Worm (Caenorhabditis elegans) whole organism, early embryonic: ENCODE measurements around the gene F16F9.4.

Experiments used
- aly-1 ChIP-seq: sonication (generic microtip); optimal IDR thresholded peaks from 2 replicates; lab custom pipeline; 2016; ENCODE audit warnings: missing genetic modification characterization, missing compliant biosample characterization
- ama-1 ChIP-seq: fragments of 150-350 bp; optimal IDR thresholded peaks from 2 replicates; lab custom pipeline; 2014
- ceh-13 ChIP-seq: fragments of 200-800 bp; sonication (Bioruptor generic); optimal IDR thresholded peaks from 2 replicates; lab custom pipeline; 2018; ENCODE audit warnings: mild to moderate bottlenecking, missing genetic modification characterization, missing compliant biosample characterization
- ceh-36 ChIP-seq: sonication (generic microtip); optimal IDR thresholded peaks from 2 replicates; lab custom pipeline; 2016; ENCODE audit warnings: missing genetic modification characterization, inconsistent platforms, missing compliant biosample characterization
- flt-1 ChIP-seq: fragments of 200-800 bp; sonication (Bioruptor generic); IDR thresholded peaks from 2 replicates; pipeline ENCODE4 v1.3.6; 2022; ENCODE audit warnings: missing genetic modification characterization, missing compliant biosample characterization
- hmbx-1 ChIP-seq: sonication (generic microtip); optimal IDR thresholded peaks from 2 replicates; lab custom pipeline; 2016; ENCODE audit warnings: mild to moderate bottlenecking, missing genetic modification characterization, missing compliant biosample characterization
- hmg-4 ChIP-seq: fragments of 200-800 bp; sonication (Bioruptor generic); optimal IDR thresholded peaks from 2 replicates; lab custom pipeline; 2018; ENCODE audit warnings: mild to moderate bottlenecking, missing genetic modification characterization, missing compliant biosample characterization
- hnd-1 ChIP-seq: sonication (generic microtip); optimal IDR thresholded peaks from 2 replicates; lab custom pipeline; 2016; ENCODE audit warnings: missing genetic modification characterization, missing compliant biosample characterization
- sea-1 ChIP-seq: fragments of 200-800 bp; sonication (Bioruptor generic); conservative IDR thresholded peaks from 2 replicates; pipeline ENCODE4 v1.3.6; 2022; ENCODE audit warnings: missing genetic modification characterization, missing compliant biosample characterization
- tbx-11 ChIP-seq: fragments of 200-800 bp; sonication (Bioruptor generic); IDR thresholded peaks from 2 replicates; pipeline ENCODE4 v1.3.6; 2022; ENCODE audit warnings: missing genetic modification characterization, missing compliant biosample characterization
- tra-4 ChIP-seq: sonication (generic microtip); optimal IDR thresholded peaks from 2 replicates; lab custom pipeline; 2017; ENCODE audit warnings: missing genetic modification characterization, missing compliant biosample characterization

DNA sequence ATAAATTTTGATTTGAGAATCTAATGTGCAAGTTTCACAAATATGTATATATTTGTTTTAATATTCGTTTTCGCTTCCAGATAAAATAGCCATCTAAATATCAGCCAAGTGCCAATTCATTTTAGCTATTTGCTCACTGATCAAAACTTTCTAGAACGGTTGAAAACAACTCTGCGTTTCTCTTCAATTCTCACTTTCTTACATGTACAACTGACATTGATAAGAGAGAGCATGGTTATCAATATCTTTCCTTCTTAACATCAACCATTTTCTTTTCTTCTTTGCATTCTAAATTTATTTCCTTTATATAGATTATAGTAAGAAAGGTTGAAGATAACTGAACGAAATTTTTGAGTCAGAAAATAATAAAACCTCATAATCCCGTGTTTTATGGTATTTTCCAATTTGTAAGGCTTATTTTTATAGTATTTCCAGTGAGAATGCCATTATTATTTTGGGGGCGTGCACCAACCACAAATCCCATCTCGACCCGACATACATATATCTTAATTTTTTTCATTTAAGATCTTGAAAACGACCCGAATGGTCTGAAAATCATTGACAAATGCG is 34.8 kb downstream of the F16F9.4 start, which contains the start of gene F08F1.3:
- TF ChIP-seq ama-1 (lab: Kevin White, UChicago) (no peak), tbx-11 (GFP tag; lab: Robert Waterston, UW) (no peak), ceh-36 (tag; lab: Kevin White, UChicago) (no peak), hmg-4 (GFP tag; lab: Kevin White, UChicago) (no peak), aly-1 (tag; lab: Kevin White, UChicago) (no peak), sea-1 (no peak), ceh-13 (GFP tag; lab: Kevin White, UChicago) (no peak), tra-4 (tag; lab: Kevin White, UChicago) (no peak), flt-1 (GFP tag; lab: Robert Waterston, UW) (no peak), hmbx-1 (tag; lab: Kevin White, UChicago) (no peak), hnd-1 (no peak)
